Fruit fly (Drosophila melanogaster): ENCODE measurements around the gene Pect.

Pect gene

dm6 chr2L:13225225-13225840, 21.8 kb downstream of the Pect start, which contains the start of gene CG15480 (continued):
- no peak for TF ChIP-seq CG18011 (GFP tag; optimal IDR thresholded peaks at IDR 0.05)
- no peak for TF ChIP-seq fd102C (GFP tag; optimal IDR thresholded peaks at IDR 0.05)
- peak in 1 of 3 experiments; percentile 91 for TF ChIP-seq Stat92E (GFP tag; optimal IDR thresholded peaks at IDR 0.05)
- TF ChIP-seq cwo (GFP tag; optimal IDR thresholded peaks at IDR 0.05): no peak
- TF ChIP-seq z (GFP tag; IDR thresholded peaks at IDR 0.05): no peak
- TF ChIP-seq CTCF (GFP tag; optimal IDR thresholded peaks at IDR 0.05): no peak
- TF ChIP-seq CG10979 (tag; optimal IDR thresholded peaks at IDR 0.05): no peak
- no peak for TF ChIP-seq Pdp1 (GFP tag; optimal IDR thresholded peaks at IDR 0.05)
- TF ChIP-seq Blimp-1 (GFP tag; optimal IDR thresholded peaks at IDR 0.05): no peak
- no peak for TF ChIP-seq CG7928 (GFP tag; optimal IDR thresholded peaks at IDR 0.05)
- TF ChIP-seq ken (GFP tag; IDR thresholded peaks at IDR 0.05): no peak
- no peak for TF ChIP-seq CG17359 (tag; optimal IDR thresholded peaks at IDR 0.05)
- TF ChIP-seq Kr (GFP tag; optimal IDR thresholded peaks at IDR 0.05): peak; percentile 90
- peak; percentile 97 for TF ChIP-seq CG15479 (GFP tag; optimal IDR thresholded peaks at IDR 0.05)
- TF ChIP-seq vfl (GFP tag; optimal IDR thresholded peaks at IDR 0.05): no peak
- no peak for TF ChIP-seq Ravus (GFP tag; IDR thresholded peaks at IDR 0.05)

- peak; percentile 92 for TF ChIP-seq CG15479 (GFP tag; optimal IDR thresholded peaks at IDR 0.05)
- TF ChIP-seq br (optimal IDR thresholded peaks at IDR 0.05): no peak
- peak; percentile 56 for TF ChIP-seq kni (GFP tag; optimal IDR thresholded peaks at IDR 0.05)
- TF ChIP-seq cad (GFP tag; optimal IDR thresholded peaks at IDR 0.05): peak; percentile 90
- TF ChIP-seq CG5245 (GFP tag; optimal IDR thresholded peaks at IDR 0.05): no peak
- TF ChIP-seq slou (GFP tag; optimal IDR thresholded peaks at IDR 0.05): no peak
- no peak for TF ChIP-seq CG10431 (GFP tag; optimal IDR thresholded peaks at IDR 0.05)
- TF ChIP-seq ac (GFP tag; optimal IDR thresholded peaks at IDR 0.05): peak; percentile 49
- TF ChIP-seq CG4617 (GFP tag; optimal IDR thresholded peaks at IDR 0.05; ENCODE audit: borderline replicate concordance): no peak
- no peak for TF ChIP-seq usp (GFP tag; optimal IDR thresholded peaks at IDR 0.05)
- TF ChIP-seq fu2 (GFP tag; optimal IDR thresholded peaks at IDR 0.05): no peak
- TF ChIP-seq CG17829 (tag; optimal IDR thresholded peaks at IDR 0.05): no peak
- TF ChIP-seq Dref (GFP tag; IDR thresholded peaks at IDR 0.05): no peak
- TF ChIP-seq Kr (GFP tag; optimal IDR thresholded peaks at IDR 0.05): peak; percentile 30
- no peak for TF ChIP-seq Hr3 (GFP tag; optimal IDR thresholded peaks at IDR 0.05)
- peak; percentile 96 for TF ChIP-seq D (optimal IDR thresholded peaks at IDR 0.05)
- no peak for TF ChIP-seq D (GFP tag; optimal IDR thresholded peaks at IDR 0.05)
- TF ChIP-seq tna (GFP tag; IDR thresholded peaks at IDR 0.05; ENCODE audit: partially characterized antibody): no peak
- no peak for TF ChIP-seq Nf-YC (tag; optimal IDR thresholded peaks at IDR 0.05)
- TF ChIP-seq CG9797 (GFP tag; optimal IDR thresholded peaks at IDR 0.05): no peak
- TF ChIP-seq zen (tag; optimal IDR thresholded peaks at IDR 0.05): peak; percentile 89
- no peak for TF ChIP-seq GATAe (GFP tag; conservative IDR thresholded peaks at IDR 0.05)
- TF ChIP-seq tll (GFP tag; optimal IDR thresholded peaks at IDR 0.05): peak in 1 of 2 experiments; percentile 97
- peak; percentile 26 for TF ChIP-seq oc (tag; optimal IDR thresholded peaks at IDR 0.05)
- no peak for TF ChIP-seq fd102C (GFP tag; optimal IDR thresholded peaks at IDR 0.05)
- no peak for TF ChIP-seq ftz-f1 (GFP tag; optimal IDR thresholded peaks at IDR 0.05)
- no peak for TF ChIP-seq maf-S (GFP tag; optimal IDR thresholded peaks at IDR 0.05)
- TF ChIP-seq twi (tag; optimal IDR thresholded peaks at IDR 0.05): peak; percentile 45
- no peak for TF ChIP-seq stc (GFP tag; IDR thresholded peaks at IDR 0.05)
- TF ChIP-seq pros (GFP tag; optimal IDR thresholded peaks at IDR 0.05): peak; percentile 24
Measured at dm6 chr2L:13227242-13227641, 23.7 kb downstream of the Pect start, which contains the start of gene CG16813. TSS of gene CG16813 (plus strand) at chr2L:13227529.

All from whole organism, embryonic.